Worm (Caenorhabditis elegans) whole organism, midembryonic: ENCODE measurements around the gene F23D12.2.

Source experiments
- T22C8.4 ChIP-seq: fragments of 200-800 bp; sonication (Bioruptor generic); IDR thresholded peaks from 2 replicates; pipeline ENCODE4 v1.3.6; 2022; ENCODE audit warnings: missing genetic modification characterization, missing compliant biosample characterization
- cog-1 ChIP-seq: sonication (generic microtip); optimal IDR thresholded peaks from 2 replicates; lab custom pipeline; 2016; ENCODE audit warnings: missing genetic modification characterization, missing compliant biosample characterization
- flt-1 ChIP-seq: fragments of 200-800 bp; sonication (Bioruptor generic); IDR thresholded peaks from 2 replicates; pipeline ENCODE4 v1.3.6; 2022; ENCODE audit warnings: missing genetic modification characterization, missing compliant biosample characterization
- klf-2 ChIP-seq: fragments of 200-800 bp; sonication (Bioruptor generic); conservative IDR thresholded peaks from 2 replicates; pipeline ENCODE4 v1.3.6; 2022; ENCODE audit warnings: missing genetic modification reagents, missing genetic modification characterization, missing compliant biosample characterization
- med-1 ChIP-seq: sonication (generic microtip); optimal IDR thresholded peaks from 2 replicates; lab custom pipeline; 2017; ENCODE audit warnings: missing genetic modification characterization, mild to moderate bottlenecking, missing compliant biosample characterization, antibody characterized with exemption, missing genetic modification reagents; ENCODE audit not compliant: insufficient read depth
- ref-1 ChIP-seq: fragments of 200-800 bp; sonication (Bioruptor generic); conservative IDR thresholded peaks from 2 replicates; pipeline ENCODE4 v1.3.6; 2022; ENCODE audit warnings: missing genetic modification reagents, missing genetic modification characterization, missing compliant biosample characterization
- tab-1 ChIP-seq: fragments of 200-800 bp; sonication (Bioruptor generic); IDR thresholded peaks from 2 replicates; pipeline ENCODE4 v1.3.6; 2022; ENCODE audit warnings: missing genetic modification characterization, missing compliant biosample characterization
- ztf-23 ChIP-seq: fragments of 200-800 bp; sonication (Bioruptor generic); IDR thresholded peaks from 2 replicates; pipeline ENCODE4 v1.3.6; 2022; ENCODE audit warnings: missing genetic modification reagents, missing genetic modification characterization, missing compliant biosample characterization
- ztf-29 ChIP-seq: fragments of 200-800 bp; sonication (Bioruptor generic); IDR thresholded peaks from 2 replicates; pipeline ENCODE4 v1.3.6; 2022; ENCODE audit warnings: missing genetic modification reagents, missing genetic modification characterization, missing compliant biosample characterization

F23D12.2 gene

DNA sequence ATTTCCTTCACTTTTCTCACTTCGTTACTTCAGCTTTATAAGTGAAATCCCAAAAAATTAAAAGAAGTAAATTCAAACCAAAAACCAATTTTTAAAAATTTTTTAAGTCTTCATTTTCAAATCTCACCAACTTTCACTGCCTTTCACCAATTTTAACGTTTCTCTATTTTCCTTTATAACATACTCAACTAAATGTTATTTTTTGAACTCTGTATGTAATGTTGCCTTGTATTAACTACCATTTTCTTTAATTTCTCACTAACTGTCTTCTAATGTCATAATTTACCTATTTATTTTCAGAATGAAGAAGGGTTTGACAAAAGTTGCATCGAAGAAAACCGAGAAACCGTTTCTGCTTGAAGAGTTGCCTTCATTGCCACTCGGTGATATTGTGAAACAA is 23.3 kb upstream of the F23D12.2 start, which contains the start of gene F23D12.4:
F23D12.4 (plus strand) TSS at position 301 of the 400 bp plus-strand sequence.
- TF ChIP-seq flt-1 (GFP tag; lab: Robert Waterston, UW) (no peak), med-1 (no peak), ref-1 (GFP tag; lab: Robert Waterston, UW) (no peak), tab-1 (GFP tag; lab: Robert Waterston, UW) (no peak)

DNA sequence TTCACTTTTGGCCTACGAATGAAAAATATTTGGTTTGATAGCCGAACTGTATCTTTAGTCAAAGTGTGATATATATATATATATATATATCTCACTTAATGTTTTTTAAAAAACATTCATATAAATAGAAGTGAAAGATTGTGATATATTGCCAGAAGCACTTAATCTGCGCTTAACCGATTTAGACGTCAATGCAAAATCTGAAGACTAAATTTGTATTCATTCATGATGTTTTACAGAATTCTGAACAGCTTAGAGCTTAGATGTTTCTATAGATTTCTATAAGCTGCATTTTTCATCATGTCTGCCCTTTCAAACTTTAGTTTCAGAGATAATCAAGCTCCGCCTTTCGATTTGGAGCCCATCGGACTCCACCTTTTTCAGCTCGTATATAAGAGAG is 20.9 kb upstream of the F23D12.2 start, which contains the start of gene F23D12.3:
F23D12.3 (plus strand) TSS at position 301 of the 400 bp plus-strand sequence.
- no peak for TF ChIP-seq ref-1 (GFP tag; lab: Robert Waterston, UW)
- TF ChIP-seq ztf-23: no peak
- TF ChIP-seq T22C8.4: no peak
- TF ChIP-seq ztf-29 (GFP tag; lab: Robert Waterston, UW): no peak
- no peak for TF ChIP-seq tab-1 (GFP tag; lab: Robert Waterston, UW)
- TF ChIP-seq flt-1 (GFP tag; lab: Robert Waterston, UW): no peak
- no peak for TF ChIP-seq klf-2 (GFP tag; lab: Robert Waterston, UW)
- no peak for TF ChIP-seq cog-1 (tag; lab: Kevin White, UChicago)
- no peak for TF ChIP-seq med-1

- TF ChIP-seq klf-2 (GFP tag; lab: Robert Waterston, UW) (no peak), T22C8.4 (no peak), med-1 (no peak), ztf-29 (GFP tag; lab: Robert Waterston, UW) (no peak), ztf-23 (no peak), cog-1 (tag; lab: Kevin White, UChicago) (no peak), flt-1 (GFP tag; lab: Robert Waterston, UW) (no peak), tab-1 (GFP tag; lab: Robert Waterston, UW) (no peak), ref-1 (GFP tag; lab: Robert Waterston, UW) (no peak)
Observed at ce11 chrX:14435648-14436155, 14.3 kb upstream of the F23D12.2 start.

DNA sequence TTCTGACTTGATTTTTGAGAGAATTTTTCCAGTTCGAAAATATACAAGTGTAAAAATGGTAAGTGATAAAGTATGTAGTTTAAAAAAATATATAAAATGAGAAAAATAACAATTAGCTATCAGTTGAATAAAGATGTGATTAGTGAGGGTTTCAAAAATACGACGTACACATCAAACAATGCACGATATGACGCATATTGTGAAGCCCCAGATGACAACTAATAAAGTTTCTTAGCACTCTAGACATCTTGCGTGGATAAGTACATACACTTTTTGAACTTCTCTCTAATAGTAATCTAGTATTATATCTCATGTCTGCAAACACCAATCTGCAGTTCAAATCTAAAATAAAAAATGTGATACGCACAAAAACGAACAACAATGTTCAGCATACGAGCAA is 9.1 kb upstream of the F23D12.2 start:
- TF ChIP-seq flt-1 (GFP tag; lab: Robert Waterston, UW) (no peak), T22C8.4 (no peak), tab-1 (GFP tag; lab: Robert Waterston, UW) (no peak), ztf-23 (no peak)

ce11 chrX:14428052-14428451 is 6.7 kb upstream of the F23D12.2 start, which contains the start of gene F23D12.1:
TSS of gene F23D12.1 (minus strand) at chrX:14428152.
- TF ChIP-seq ref-1 (GFP tag; lab: Robert Waterston, UW) (no peak), ztf-23 (no peak), ztf-29 (GFP tag; lab: Robert Waterston, UW) (no peak), T22C8.4 (no peak)

DNA sequence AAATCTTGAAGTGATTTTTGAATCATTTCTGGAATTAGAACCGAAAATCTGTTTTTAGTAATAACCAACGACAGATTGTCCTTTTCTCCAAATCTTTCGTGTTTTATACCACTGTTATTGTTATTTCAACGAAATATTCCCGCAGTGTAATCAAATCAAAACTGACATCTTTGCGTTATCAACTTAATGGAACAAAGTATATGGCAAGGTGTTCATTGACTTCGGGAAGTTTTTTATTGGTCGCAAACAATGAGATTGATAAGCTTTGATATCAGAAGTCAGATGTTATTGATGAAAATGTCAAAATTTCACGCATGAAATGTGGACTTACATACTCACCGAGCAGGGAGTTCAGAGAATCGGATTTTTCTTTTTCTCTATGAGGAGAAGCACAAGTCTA is 3.3 kb upstream of the F23D12.2 start, which contains the start of gene F23D12.11:
F23D12.11 (minus strand) TSS at position 79 of the 400 bp plus-strand sequence.
- TF ChIP-seq flt-1 (GFP tag; lab: Robert Waterston, UW): no peak
- TF ChIP-seq T22C8.4: no peak
- no peak for TF ChIP-seq med-1
- TF ChIP-seq ztf-23: no peak
- TF ChIP-seq cog-1 (tag; lab: Kevin White, UChicago): no peak
- TF ChIP-seq klf-2 (GFP tag; lab: Robert Waterston, UW): no peak
- no peak for TF ChIP-seq tab-1 (GFP tag; lab: Robert Waterston, UW)
- TF ChIP-seq ref-1 (GFP tag; lab: Robert Waterston, UW): no peak
- TF ChIP-seq ztf-29 (GFP tag; lab: Robert Waterston, UW): no peak

- TF ChIP-seq tab-1 (GFP tag; lab: Robert Waterston, UW) (no peak), med-1 (no peak), klf-2 (GFP tag; lab: Robert Waterston, UW) (no peak), ref-1 (GFP tag; lab: Robert Waterston, UW) (no peak), ztf-23 (no peak), ztf-29 (GFP tag; lab: Robert Waterston, UW) (no peak), cog-1 (tag; lab: Kevin White, UChicago) (no peak), flt-1 (GFP tag; lab: Robert Waterston, UW) (no peak), T22C8.4 (no peak)
Observed at ce11 chrX:14424186-14424585, 2.8 kb upstream of the F23D12.2 start.

- TF ChIP-seq flt-1 (GFP tag; lab: Robert Waterston, UW): no peak
- TF ChIP-seq T22C8.4: no peak
- no peak for TF ChIP-seq ref-1 (GFP tag; lab: Robert Waterston, UW)
- no peak for TF ChIP-seq ztf-23
- TF ChIP-seq tab-1 (GFP tag; lab: Robert Waterston, UW): no peak
- TF ChIP-seq ztf-29 (GFP tag; lab: Robert Waterston, UW): no peak
- TF ChIP-seq cog-1 (tag; lab: Kevin White, UChicago): no peak
- TF ChIP-seq med-1: no peak
- no peak for TF ChIP-seq klf-2 (GFP tag; lab: Robert Waterston, UW)
Observed at ce11 chrX:14423105-14423504, 1.7 kb upstream of the F23D12.2 start, which contains the start of gene fipr-3. TSS of gene fipr-3 (plus strand) at chrX:14423405.

- TF ChIP-seq cog-1 (tag; lab: Kevin White, UChicago) (no peak), klf-2 (GFP tag; lab: Robert Waterston, UW) (no peak), ref-1 (GFP tag; lab: Robert Waterston, UW) (no peak), T22C8.4 (no peak), flt-1 (GFP tag; lab: Robert Waterston, UW) (no peak), ztf-23 (no peak), med-1 (no peak), ztf-29 (GFP tag; lab: Robert Waterston, UW) (no peak), tab-1 (GFP tag; lab: Robert Waterston, UW) (no peak)
Observed at ce11 chrX:14415641-14416040, 5.7 kb downstream of the F23D12.2 start, which contains the start of gene F23D12.10. TSS of gene F23D12.10 (minus strand) at chrX:14415741.

DNA sequence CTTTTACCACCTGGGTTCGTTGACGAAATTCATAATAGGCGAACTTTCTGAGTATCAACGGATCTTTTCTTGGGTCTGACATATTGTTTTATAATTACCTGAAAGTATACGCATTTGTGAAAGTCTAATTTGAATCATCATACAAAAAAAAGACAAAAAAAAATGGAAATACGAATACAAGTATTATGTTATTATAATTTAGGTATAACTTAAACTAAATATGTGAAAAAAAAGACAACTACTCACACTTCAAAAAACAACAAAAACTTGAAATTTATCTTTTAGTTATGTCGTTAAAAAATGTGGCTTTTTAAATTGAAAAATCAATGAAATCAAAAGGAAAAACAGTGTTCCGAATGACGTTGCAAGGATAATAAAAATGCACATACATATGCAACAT is 8.6 kb downstream of the F23D12.2 start, which contains the start of gene fbxa-179:
fbxa-179 (minus strand) TSS at position 101 of the 400 bp plus-strand sequence.
- TF ChIP-seq ref-1 (GFP tag; lab: Robert Waterston, UW) (no peak), T22C8.4 (no peak)
